Fruit fly (Drosophila melanogaster) whole organism, embryonic: Measurements from ENCODE around the gene erm.

Experiments
- Ada2b ChIP-seq: fragments of 200-800 bp; sonication (Bioruptor generic); IDR thresholded peaks from 2 replicates; pipeline ENCODE4 v1.3.6; 2022; ENCODE audit warnings: missing biosample characterization, missing genetic modification characterization
- Awh ChIP-seq: fragments of 200-800 bp; sonication (Bioruptor generic); IDR thresholded peaks from 2 replicates; pipeline ENCODE4, ENCODE4 v1.3.6; 2022; ENCODE audit warnings: missing biosample characterization, missing genetic modification characterization
- CG10431 ChIP-seq: fragments of 200-800 bp; sonication (Bioruptor generic); optimal IDR thresholded peaks from 3 replicates; lab custom pipeline; 2018; ENCODE audit warnings: missing biosample characterization, mild to moderate bottlenecking, missing genetic modification characterization
- CG11247 ChIP-seq: fragments of 200-800 bp; sonication (Bioruptor generic); IDR thresholded peaks from 2 replicates; pipeline ENCODE4 v1.3.6; 2022; ENCODE audit warnings: missing biosample characterization, missing genetic modification characterization
- CG12769 ChIP-seq: fragments of 200-800 bp; sonication (Bioruptor generic); optimal IDR thresholded peaks from 2 replicates; lab custom pipeline; 2019; ENCODE audit warnings: missing biosample characterization, mild to moderate bottlenecking, missing genetic modification characterization, moderate library complexity
- CG14050 ChIP-seq: fragments of 200-800 bp; sonication (Bioruptor generic); IDR thresholded peaks from 3 replicates; pipeline ENCODE4 v1.3.6; 2022; ENCODE audit warnings: missing biosample characterization, missing genetic modification characterization
- CG18619 ChIP-seq: fragments of 200-800 bp; sonication (Bioruptor generic); optimal IDR thresholded peaks from 3 replicates; lab custom pipeline; 2017; ENCODE audit warnings: missing biosample characterization, mild to moderate bottlenecking, missing genetic modification characterization
- CG2199 ChIP-seq: fragments of 200-800 bp; sonication (Bioruptor generic); IDR thresholded peaks from 3 replicates; pipeline ENCODE4 v1.3.6; 2022; ENCODE audit warnings: missing biosample characterization, missing genetic modification characterization
- CG2202 ChIP-seq: fragments of 200-800 bp; sonication (Bioruptor generic); optimal IDR thresholded peaks from 2 replicates; lab custom pipeline; 2018; ENCODE audit warnings: missing biosample characterization, mild to moderate bottlenecking, missing genetic modification characterization
- CG4820 ChIP-seq: fragments of 200-800 bp; sonication (Bioruptor generic); optimal IDR thresholded peaks from 3 replicates; lab custom pipeline; 2016; ENCODE audit warnings: missing biosample characterization, missing genetic modification characterization
- CG5953 ChIP-seq: fragments of 200-800 bp; sonication (Bioruptor generic); IDR thresholded peaks from 2 replicates; pipeline ENCODE4 v1.3.6; 2022; ENCODE audit warnings: missing biosample characterization, missing genetic modification characterization
- CG6254 ChIP-seq: fragments of 200-800 bp; sonication (Bioruptor generic); optimal IDR thresholded peaks from 3 replicates; lab custom pipeline; 2017; ENCODE audit warnings: mild to moderate bottlenecking, missing biosample characterization, missing genetic modification reagents, missing genetic modification characterization
- CG6654 ChIP-seq: fragments of 200-800 bp; sonication (Bioruptor generic); optimal IDR thresholded peaks from 2 replicates; lab custom pipeline; 2017; ENCODE audit warnings: missing biosample characterization, mild to moderate bottlenecking, missing genetic modification characterization
- CG8944 ChIP-seq: fragments of 200-800 bp; sonication (Bioruptor generic); optimal IDR thresholded peaks from 3 replicates; lab custom pipeline; 2016; ENCODE audit warnings: missing biosample characterization, missing genetic modification characterization
- CG9797 ChIP-seq: fragments of 200-800 bp; sonication (Bioruptor generic); optimal IDR thresholded peaks from 3 replicates; lab custom pipeline; 2018; ENCODE audit warnings: missing biosample characterization, mild to moderate bottlenecking, missing genetic modification characterization
- CTCF ChIP-seq: fragments of 200-800 bp; sonication (Bioruptor generic); optimal IDR thresholded peaks from 2 replicates; lab custom pipeline; 2017; ENCODE audit warnings: missing biosample characterization, mild to moderate bottlenecking, missing genetic modification characterization, moderate library complexity
- D19A ChIP-seq: fragments of 200-800 bp; optimal IDR thresholded peaks from 3 replicates; lab custom pipeline; 2019; ENCODE audit warnings: missing biosample characterization, mild to moderate bottlenecking, missing genetic modification characterization, moderate library complexity
- Dbx ChIP-seq: fragments of 200-800 bp; sonication (Bioruptor generic); IDR thresholded peaks from 3 replicates; pipeline ENCODE4 v1.3.6; 2022; ENCODE audit warnings: missing biosample characterization, missing genetic modification characterization
- GATAe ChIP-seq: fragments of 200-800 bp; sonication (Bioruptor generic); conservative IDR thresholded peaks from 2 replicates; pipeline ENCODE4 v1.3.6; 2022; ENCODE audit warnings: missing biosample characterization, missing genetic modification characterization
- Hmr ChIP-seq: fragments of 200-800 bp; sonication (Bioruptor generic); optimal IDR thresholded peaks from 3 replicates; lab custom pipeline; 2017; ENCODE audit warnings: mild to moderate bottlenecking, missing biosample characterization, missing genetic modification reagents, missing genetic modification characterization
- Hmx ChIP-seq: fragments of 200-800 bp; sonication (Bioruptor generic); optimal IDR thresholded peaks from 2 replicates; lab custom pipeline; 2016; ENCODE audit warnings: missing biosample characterization, missing genetic modification characterization
- Lim3 ChIP-seq: fragments of 200-800 bp; sonication (Bioruptor generic); IDR thresholded peaks from 2 replicates; pipeline ENCODE4 v1.3.6; 2022; ENCODE audit warnings: missing biosample characterization, missing genetic modification characterization
- Med ChIP-seq: fragments of 200-800 bp; sonication (Bioruptor generic); peaks from one replicate; lab custom pipeline; 2016; ENCODE audit warnings: missing biosample characterization, missing genetic modification characterization, mild to moderate bottlenecking, inconsistent platforms, moderate library complexity
- NK7.1 ChIP-seq: fragments of 200-800 bp; sonication (Bioruptor generic); optimal IDR thresholded peaks from 3 replicates; lab custom pipeline; 2016; ENCODE audit warnings: missing biosample characterization, missing genetic modification characterization
- Pdp1 ChIP-seq, 2 experiments: fragments of 200-800 bp; sonication (Bioruptor generic); optimal IDR thresholded peaks; 3 replicates each; lab custom pipeline; 2016; ENCODE audit warnings: missing biosample characterization in 2 of 2, missing genetic modification characterization in 2 of 2, mild to moderate bottlenecking in 1 of 2, moderate library complexity in 1 of 2
- Sin3A ChIP-seq: fragments of >200 bp; optimal IDR thresholded peaks from 2 replicates; lab custom pipeline; 2018
- bsh ChIP-seq, 2 experiments: fragments of 200-800 bp; sonication (Bioruptor generic); optimal IDR thresholded peaks; 2 replicates each; lab custom pipeline; 2017 to 2018; ENCODE audit warnings: mild to moderate bottlenecking in 2 of 2, missing biosample characterization in 2 of 2, missing genetic modification characterization in 2 of 2, moderate library complexity in 1 of 2
- chinmo ChIP-seq: fragments of 200-800 bp; sonication (Bioruptor generic); IDR thresholded peaks from 4 replicates; pipeline ENCODE4 v1.3.6; 2022; ENCODE audit warnings: missing biosample characterization, missing genetic modification characterization; ENCODE audit not compliant: partially characterized antibody
- chm ChIP-seq: fragments of 200-800 bp; sonication (Bioruptor generic); IDR thresholded peaks from 2 replicates; pipeline ENCODE4 v1.3.6; 2022; ENCODE audit warnings: missing biosample characterization, missing genetic modification characterization
- ci ChIP-seq: fragments of 200-800 bp; sonication (Bioruptor generic); IDR thresholded peaks from 3 replicates; pipeline ENCODE4 v1.3.6; 2022; ENCODE audit warnings: missing biosample characterization, missing genetic modification characterization
- crc ChIP-seq: fragments of 200-800 bp; sonication (Bioruptor generic); optimal IDR thresholded peaks from 2 replicates; lab custom pipeline; 2016; ENCODE audit warnings: missing biosample characterization, missing genetic modification characterization
- crol ChIP-seq: fragments of 200-800 bp; sonication (Bioruptor generic); IDR thresholded peaks from 2 replicates; pipeline ENCODE4 v1.3.6; 2022; ENCODE audit warnings: missing biosample characterization, missing genetic modification characterization
- dysf ChIP-seq: fragments of 200-800 bp; sonication (Bioruptor generic); IDR thresholded peaks from 3 replicates; pipeline ENCODE4 v1.3.6; 2022; ENCODE audit warnings: missing biosample characterization, missing genetic modification characterization
- eyg ChIP-seq: fragments of 200-800 bp; sonication (Bioruptor generic); optimal IDR thresholded peaks from 3 replicates; lab custom pipeline; 2016; ENCODE audit warnings: missing biosample characterization, missing genetic modification characterization
- gce ChIP-seq: fragments of 200-800 bp; sonication (Bioruptor generic); IDR thresholded peaks from 3 replicates; pipeline ENCODE4 v1.3.6; 2022; ENCODE audit warnings: missing biosample characterization, missing genetic modification characterization
- hb ChIP-seq: fragments of 200-800 bp; sonication (Bioruptor generic); IDR thresholded peaks from 3 replicates; pipeline ENCODE4 v1.3.6; 2022; ENCODE audit warnings: missing biosample characterization, missing genetic modification characterization; ENCODE audit not compliant: partially characterized antibody
- hbn ChIP-seq: fragments of 200-800 bp; sonication (Bioruptor generic); IDR thresholded peaks from 2 replicates; pipeline ENCODE4 v1.3.6; 2022; ENCODE audit warnings: missing biosample characterization, missing genetic modification characterization; ENCODE audit not compliant: partially characterized antibody
- lbe ChIP-seq: fragments of 200-800 bp; sonication (Bioruptor generic); optimal IDR thresholded peaks from 2 replicates; lab custom pipeline; 2016; ENCODE audit warnings: missing biosample characterization, mild to moderate bottlenecking, missing genetic modification characterization
- org-1 ChIP-seq: fragments of 200-800 bp; sonication (Bioruptor generic); optimal IDR thresholded peaks from 2 replicates; lab custom pipeline; 2017; ENCODE audit warnings: missing biosample characterization, missing genetic modification characterization
- phol ChIP-seq: fragments of 200-800 bp; sonication (Bioruptor generic); optimal IDR thresholded peaks from 3 replicates; lab custom pipeline; 2018; ENCODE audit warnings: missing biosample characterization, mild to moderate bottlenecking, missing genetic modification characterization, moderate library complexity
- repo ChIP-seq: fragments of 200-800 bp; sonication (Bioruptor generic); optimal IDR thresholded peaks from 2 replicates; lab custom pipeline; 2016; ENCODE audit warnings: missing biosample characterization, missing genetic modification characterization
- sd ChIP-seq: fragments of 200-800 bp; sonication (Bioruptor generic); optimal IDR thresholded peaks from 3 replicates; lab custom pipeline; 2018; ENCODE audit warnings: missing biosample characterization, mild to moderate bottlenecking, missing genetic modification characterization, moderate library complexity
- sens ChIP-seq: fragments of 200-800 bp; sonication (Bioruptor generic); peaks from one replicate; lab custom pipeline; 2016; ENCODE audit warnings: missing biosample characterization, missing genetic modification characterization
- shn ChIP-seq: fragments of 200-800 bp; sonication (Bioruptor generic); optimal IDR thresholded peaks from 3 replicates; lab custom pipeline; 2016; ENCODE audit warnings: missing biosample characterization, missing genetic modification characterization
- slbo ChIP-seq: fragments of 200-800 bp; sonication (Bioruptor generic); IDR thresholded peaks from 2 replicates; pipeline ENCODE4 v1.3.6; 2022; ENCODE audit warnings: missing biosample characterization, missing genetic modification characterization
- zen ChIP-seq: fragments of 200-800 bp; sonication (Bioruptor generic); optimal IDR thresholded peaks from 3 replicates; lab custom pipeline; 2018; ENCODE audit warnings: missing biosample characterization, mild to moderate bottlenecking, missing genetic modification characterization, moderate library complexity

Gene erm

dm6 chr2L:1906326-1906725 is 63.8 kb downstream of the erm start:
- TF ChIP-seq Ada2b (GFP tag; lab: Robert Waterston, UW) (no peak), eyg (GFP tag; lab: Kevin White, UChicago) (no peak), shn (GFP tag; lab: Kevin White, UChicago) (no peak), CG10431 (GFP tag; lab: Kevin White, UChicago) (no peak), Hmx (GFP tag; lab: Kevin White, UChicago) (no peak), slbo (GFP tag; lab: Robert Waterston, UW) (no peak), crc (GFP tag; lab: Kevin White, UChicago) (no peak), repo (GFP tag; lab: Kevin White, UChicago) (no peak), bsh (GFP tag; optimal IDR thresholded peaks at IDR 0.05; lab: Kevin White, UChicago) (no peak), CG9797 (GFP tag; lab: Kevin White, UChicago) (no peak), Awh (GFP tag; lab: Robert Waterston, UW) (no peak), CG6654 (GFP tag; lab: Kevin White, UChicago) (no peak)

dm6 chr2L:1902904-1903303 is 67.3 kb downstream of the erm start:
- TF ChIP-seq CG5953 (GFP tag; lab: Robert Waterston, UW) (no peak), hb (GFP tag; lab: Robert Waterston, UW) (no peak), lbe (GFP tag; lab: Kevin White, UChicago) (no peak), CG18619 (GFP tag; lab: Kevin White, UChicago) (no peak), zen (tag; lab: Kevin White, UChicago) (no peak), ci (GFP tag; lab: Robert Waterston, UW) (0 out of 3 replicates have a peak, but pooled peaks have one; percentile 10), chinmo (peak; percentile 49; the same call in 1 of the 4 replicates), Pdp1 (GFP tag; optimal IDR thresholded peaks at IDR 0.05; lab: Kevin White, UChicago) (peak in 1 of 2 experiments; percentile 76), D19A (no peak), sens (peak; percentile 49), chm (GFP tag; lab: Robert Waterston, UW) (no peak), CG10431 (GFP tag; lab: Kevin White, UChicago) (peak; percentile 95), org-1 (GFP tag; lab: Kevin White, UChicago) (no peak), CG6254 (GFP tag; lab: Kevin White, UChicago) (no peak), sd (tag; lab: Kevin White, UChicago) (no peak), NK7.1 (no peak), CG4820 (GFP tag; lab: Kevin White, UChicago) (no peak), hbn (GFP tag; lab: Robert Waterston, UW) (no peak), Lim3 (GFP tag; lab: Robert Waterston, UW) (no peak), CG8944 (no peak), crol (GFP tag; lab: Robert Waterston, UW) (0 out of 2 replicates have a peak, but pooled peaks have one; percentile 18), Hmr (GFP tag; lab: Kevin White, UChicago) (no peak), Dbx (GFP tag; lab: Robert Waterston, UW) (0 out of 3 replicates have a peak, but pooled peaks have one; percentile 8), CG2202 (no peak), CG12769 (peak; percentile 26), CG2199 (GFP tag; lab: Robert Waterston, UW) (0 out of 3 replicates have a peak, but pooled peaks have one; percentile 22), GATAe (GFP tag; lab: Robert Waterston, UW) (no peak), Sin3A (lab: Kevin White, UChicago) (no peak)

- no peak for TF ChIP-seq phol
- no peak for TF ChIP-seq gce
- TF ChIP-seq dysf (GFP tag; lab: Robert Waterston, UW) = peak; percentile 9; the same call in 1 of the 3 replicates
- TF ChIP-seq CG14050 (GFP tag; lab: Robert Waterston, UW) = no peak
- no peak for TF ChIP-seq CG11247 (GFP tag; lab: Robert Waterston, UW)
- TF ChIP-seq Med = peak; percentile 40
- TF ChIP-seq CTCF (GFP tag; lab: Kevin White, UChicago) = peak; percentile 86
- TF ChIP-seq, all 482 proteins: peak for 3
Measured at dm6 chr2L:1902243-1902642, 67.9 kb downstream of the erm start.
